Worm (Caenorhabditis elegans) whole organism, L1 larva: ENCODE results near the gene T25E4.1.
"Not testable (repeated sequence)": the region's sequence is repeated elsewhere in the genome, so short reads cannot be mapped to it uniquely, and the experiment has no call there.

Experiments
- ama-1 ChIP-seq: fragments of 150-350 bp; optimal IDR thresholded peaks from 2 replicates; lab custom pipeline; 2014
- ceh-8 ChIP-seq: fragments of 200-800 bp; sonication (Bioruptor generic); optimal IDR thresholded peaks from 2 replicates; lab custom pipeline; 2018; ENCODE audit warnings: mild to moderate bottlenecking, missing genetic modification characterization, moderate library complexity, missing compliant biosample characterization
- dpl-1 ChIP-seq, 3 experiments: fragments of 150-350 bp in 2 of 3; sonication (generic microtip) in 1 of 3; optimal IDR thresholded peaks; 2 replicates each; lab custom pipeline; 2014 to 2017; ENCODE audit warnings: missing biosample characterization in 3 of 3, missing genetic modification characterization in 3 of 3, missing genetic modification reagents in 3 of 3
- dsc-1 ChIP-seq: sonication (generic microtip); optimal IDR thresholded peaks from 2 replicates; lab custom pipeline; 2016; ENCODE audit warnings: mild to moderate bottlenecking, missing genetic modification characterization, missing compliant biosample characterization
- egl-13 ChIP-seq: sonication (generic microtip); optimal IDR thresholded peaks from 2 replicates; lab custom pipeline; 2016; ENCODE audit warnings: missing genotype, missing genetic modification reagents, missing genetic modification characterization, missing compliant biosample characterization
- lin-13 ChIP-seq: fragments of 150-350 bp; optimal IDR thresholded peaks from 2 replicates; lab custom pipeline; 2014; ENCODE audit warnings: missing biosample characterization, missing genetic modification reagents, missing genetic modification characterization
- mab-9 ChIP-seq: fragments of 200-800 bp; sonication (Bioruptor generic); IDR thresholded peaks from 2 replicates; pipeline ENCODE4 v1.3.6; 2022; ENCODE audit warnings: missing genetic modification reagents, missing genetic modification characterization, missing compliant biosample characterization
- mdl-1 ChIP-seq, 2 experiments: fragments of 150-350 bp; optimal IDR thresholded peaks; 2 replicates each; lab custom pipeline; 2014 to 2017; ENCODE audit warnings: missing biosample characterization in 2 of 2, missing genetic modification characterization in 2 of 2, inconsistent platforms in 1 of 2
- mep-1 ChIP-seq: fragments of 150-350 bp; optimal IDR thresholded peaks from 2 replicates; lab custom pipeline; 2014; ENCODE audit warnings: missing biosample characterization, missing genetic modification characterization
- nhr-20 ChIP-seq: sonication (generic microtip); optimal IDR thresholded peaks from 2 replicates; lab custom pipeline; 2016; ENCODE audit warnings: mild to moderate bottlenecking, missing genetic modification characterization, missing compliant biosample characterization
- nhr-71 ChIP-seq: sonication (generic microtip); optimal IDR thresholded peaks from 2 replicates; lab custom pipeline; 2016; ENCODE audit warnings: mild to moderate bottlenecking, missing genetic modification characterization, moderate library complexity, missing compliant biosample characterization
- pag-3 ChIP-seq: sonication (generic microtip); optimal IDR thresholded peaks from 2 replicates; lab custom pipeline; 2017; ENCODE audit warnings: missing genetic modification characterization, mild to moderate bottlenecking, missing compliant biosample characterization, antibody characterized with exemption, borderline replicate concordance; ENCODE audit not compliant: insufficient read depth
- pax-3 ChIP-seq: fragments of 200-800 bp; sonication (Bioruptor generic); optimal IDR thresholded peaks from 2 replicates; lab custom pipeline; 2018; ENCODE audit warnings: mild to moderate bottlenecking, missing genetic modification characterization, moderate library complexity, missing compliant biosample characterization
- sox-4 ChIP-seq: sonication (generic microtip); optimal IDR thresholded peaks from 2 replicates; lab custom pipeline; 2016; ENCODE audit warnings: missing genetic modification characterization, missing compliant biosample characterization
- tbx-2 ChIP-seq: sonication (generic microtip); optimal IDR thresholded peaks from 2 replicates; lab custom pipeline; 2016; ENCODE audit warnings: missing genetic modification characterization, missing compliant biosample characterization
- unc-62 ChIP-seq: fragments of 150-350 bp; optimal IDR thresholded peaks from 2 replicates; lab custom pipeline; 2014; ENCODE audit warnings: missing biosample characterization, missing genetic modification reagents, missing genetic modification characterization
- vab-15 ChIP-seq: sonication (generic microtip); optimal IDR thresholded peaks from 2 replicates; lab custom pipeline; 2017; ENCODE audit warnings: missing genotype, mild to moderate bottlenecking, missing genetic modification characterization, missing compliant biosample characterization
- xbp-1 ChIP-seq: sonication (generic microtip); optimal IDR thresholded peaks from 2 replicates; lab custom pipeline; 2016; ENCODE audit warnings: missing genetic modification characterization, missing compliant biosample characterization
- ztf-11 ChIP-seq, 2 experiments: sonication (generic microtip); optimal IDR thresholded peaks; 2 replicates each; lab custom pipeline; 2016 to 2017; ENCODE audit warnings: missing genetic modification characterization in 2 of 2, missing biosample characterization in 1 of 2, missing compliant biosample characterization in 1 of 2

Gene T25E4.1

ce11 chrII:5622383-5622939 is 44.3 kb downstream of the T25E4.1 start, which contains the start of the genes eif-3.L and npl-4.2:
eif-3.L (minus strand) TSS chrII:5622483.
npl-4.2 (plus strand) TSS chrII:5622889.
- TF ChIP-seq mdl-1 (tag; optimal IDR thresholded peaks at IDR 0.05; lab: Kevin White, UChicago); vab-15 (tag; lab: Kevin White, UChicago); lin-13 (GFP tag; lab: Kevin White, UChicago): not testable (repeated sequence)
- TF ChIP-seq, all 84 proteins: peak for 0; not testable (repeated sequence) for 84

DNA sequence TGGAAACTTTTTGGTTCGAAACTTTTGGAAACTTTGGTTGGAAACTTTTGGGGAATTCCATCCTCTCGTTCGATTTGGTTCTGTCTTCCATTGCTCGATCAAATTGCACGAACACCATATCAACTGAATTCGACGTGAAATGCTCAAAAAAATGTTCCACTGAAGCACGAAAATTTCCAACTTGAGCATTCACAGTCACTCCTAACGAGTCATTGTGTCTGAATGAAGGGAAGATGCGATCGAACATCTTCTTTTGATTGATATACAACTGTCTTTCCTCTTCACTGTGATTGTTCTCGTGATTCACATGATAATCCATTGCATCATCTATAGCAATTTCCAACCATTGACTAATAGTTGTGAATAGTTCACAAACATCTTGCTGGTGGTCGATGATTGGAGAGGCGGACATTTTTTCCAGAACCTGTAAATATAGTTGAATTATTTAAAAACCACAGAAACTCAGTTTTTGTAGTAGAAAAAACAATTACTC is 50.2 kb downstream of the T25E4.1 start, which contains the start of gene F59E12.15:
Gene F59E12.15, minus strand, starts transcription at position 51 of the 493 bp plus-strand sequence.
- TF ChIP-seq xbp-1 (tag; lab: Kevin White, UChicago) (no peak), nhr-20 (tag; lab: Kevin White, UChicago) (no peak), mab-9 (GFP tag; lab: Robert Waterston, UW) (no peak), pax-3 (tag; lab: Kevin White, UChicago) (no peak), pag-3 (tag; lab: Kevin White, UChicago) (no peak), ceh-8 (GFP tag; lab: Kevin White, UChicago) (no peak), egl-13 (tag; lab: Kevin White, UChicago) (no peak), sox-4 (tag; lab: Kevin White, UChicago) (no peak), tbx-2 (tag; lab: Kevin White, UChicago) (no peak), mep-1 (no peak), nhr-71 (tag; lab: Kevin White, UChicago) (no peak), dsc-1 (tag; lab: Kevin White, UChicago) (no peak), unc-62 (GFP tag; lab: Kevin White, UChicago) (no peak), dpl-1 (GFP tag; optimal IDR thresholded peaks at IDR 0.05; lab: Kevin White, UChicago) (no peak), ztf-11 (tag; optimal IDR thresholded peaks at IDR 0.05; lab: Kevin White, UChicago) (no peak), ama-1 (lab: Kevin White, UChicago) (no peak)
